Worm (Caenorhabditis elegans) whole organism, late embryonic: ENCODE results near the gene Y48A6B.7.

Source experiments
- K02D7.2 ChIP-seq: sonication (generic microtip); optimal IDR thresholded peaks from 2 replicates; lab custom pipeline; 2017; ENCODE audit warnings: mild to moderate bottlenecking, missing genetic modification characterization, missing compliant biosample characterization
- ceh-14 ChIP-seq: sonication (generic microtip); optimal IDR thresholded peaks from 2 replicates; lab custom pipeline; 2016; ENCODE audit warnings: missing genotype, missing genetic modification characterization, missing compliant biosample characterization
- ceh-18 ChIP-seq: sonication (generic microtip); optimal IDR thresholded peaks from 2 replicates; lab custom pipeline; 2016; ENCODE audit warnings: missing genetic modification characterization, missing compliant biosample characterization
- ceh-19 ChIP-seq: fragments of 200-800 bp; sonication (Bioruptor generic); optimal IDR thresholded peaks from 2 replicates; lab custom pipeline; 2018; ENCODE audit warnings: mild to moderate bottlenecking, missing genetic modification characterization, missing compliant biosample characterization
- ceh-2 ChIP-seq: sonication (generic microtip); optimal IDR thresholded peaks from 2 replicates; lab custom pipeline; 2016; ENCODE audit warnings: missing genotype, missing genetic modification characterization, missing compliant biosample characterization
- ceh-24 ChIP-seq: sonication (generic microtip); optimal IDR thresholded peaks from 2 replicates; lab custom pipeline; 2016; ENCODE audit warnings: mild to moderate bottlenecking, missing genetic modification characterization, missing compliant biosample characterization
- ceh-30 ChIP-seq: fragments of 150-350 bp; optimal IDR thresholded peaks from 2 replicates; lab custom pipeline; 2014; ENCODE audit warnings: missing biosample characterization, missing genetic modification characterization
- ceh-34 ChIP-seq: sonication (generic microtip); optimal IDR thresholded peaks from 2 replicates; lab custom pipeline; 2016; ENCODE audit warnings: mild to moderate bottlenecking, missing genetic modification characterization, missing compliant biosample characterization
- ceh-45 ChIP-seq: fragments of 200-800 bp; sonication (Bioruptor generic); IDR thresholded peaks from 2 replicates; pipeline ENCODE4 v1.3.6; 2022; ENCODE audit warnings: missing genetic modification reagents, missing genetic modification characterization, missing compliant biosample characterization
- ceh-48 ChIP-seq: sonication (generic microtip); optimal IDR thresholded peaks from 2 replicates; lab custom pipeline; 2016; ENCODE audit warnings: missing genetic modification characterization, inconsistent platforms, missing compliant biosample characterization
- ceh-9 ChIP-seq: sonication (generic microtip); optimal IDR thresholded peaks from 2 replicates; lab custom pipeline; 2016; ENCODE audit warnings: mild to moderate bottlenecking, missing genetic modification characterization, inconsistent platforms, missing compliant biosample characterization
- che-1 ChIP-seq: sonication (generic microtip); optimal IDR thresholded peaks from 2 replicates; lab custom pipeline; 2016; ENCODE audit warnings: mild to moderate bottlenecking, missing genetic modification characterization, missing compliant biosample characterization
- dmd-4 ChIP-seq: sonication (generic microtip); optimal IDR thresholded peaks from 2 replicates; lab custom pipeline; 2016; ENCODE audit warnings: borderline replicate concordance, missing genetic modification characterization, missing compliant biosample characterization
- dve-1 ChIP-seq: sonication (generic microtip); optimal IDR thresholded peaks from 2 replicates; lab custom pipeline; 2017; ENCODE audit warnings: antibody characterized with exemption, mild to moderate bottlenecking, missing genetic modification characterization, missing compliant biosample characterization
- elt-2 ChIP-seq: sonication (generic microtip); optimal IDR thresholded peaks from 2 replicates; lab custom pipeline; 2016; ENCODE audit warnings: missing genetic modification reagents, missing genetic modification characterization, missing compliant biosample characterization
- elt-4 ChIP-seq: sonication (generic microtip); optimal IDR thresholded peaks from 2 replicates; lab custom pipeline; 2016; ENCODE audit warnings: missing genetic modification characterization, missing compliant biosample characterization
- ets-4 ChIP-seq: sonication (generic microtip); optimal IDR thresholded peaks from 2 replicates; lab custom pipeline; 2016; ENCODE audit warnings: missing genetic modification characterization, missing compliant biosample characterization
- fkh-10 ChIP-seq: fragments of 150-350 bp; optimal IDR thresholded peaks from 2 replicates; lab custom pipeline; 2014; ENCODE audit warnings: missing biosample characterization, missing genetic modification reagents, missing genetic modification characterization
- hlh-13 ChIP-seq: fragments of 200-800 bp; sonication (Bioruptor generic); optimal IDR thresholded peaks from 2 replicates; lab custom pipeline; 2018; ENCODE audit warnings: mild to moderate bottlenecking, missing genetic modification characterization, missing compliant biosample characterization
- lin-11 ChIP-seq: fragments of 200-800 bp; sonication (Bioruptor generic); optimal IDR thresholded peaks from 2 replicates; lab custom pipeline; 2018; ENCODE audit warnings: mild to moderate bottlenecking, missing genetic modification characterization, missing compliant biosample characterization
- madf-2 ChIP-seq: sonication (generic microtip); optimal IDR thresholded peaks from 2 replicates; lab custom pipeline; 2017; ENCODE audit warnings: missing genetic modification characterization, missing compliant biosample characterization
- mec-3 ChIP-seq: sonication (generic microtip); optimal IDR thresholded peaks from 2 replicates; lab custom pipeline; 2016; ENCODE audit warnings: borderline replicate concordance, missing genetic modification characterization, missing compliant biosample characterization
- nfya-1 ChIP-seq: sonication (generic microtip); optimal IDR thresholded peaks from 2 replicates; lab custom pipeline; 2017; ENCODE audit warnings: missing genetic modification characterization, mild to moderate bottlenecking, missing compliant biosample characterization, antibody characterized with exemption, moderate library complexity
- nhr-11 ChIP-seq: fragments of 150-350 bp; optimal IDR thresholded peaks from 2 replicates; lab custom pipeline; 2014; ENCODE audit warnings: missing biosample characterization, missing genetic modification characterization
- nhr-232 ChIP-seq: sonication (generic microtip); optimal IDR thresholded peaks from 2 replicates; lab custom pipeline; 2016; ENCODE audit warnings: missing genetic modification characterization, missing compliant biosample characterization
- npax-4 ChIP-seq: sonication (generic microtip); optimal IDR thresholded peaks from 2 replicates; lab custom pipeline; 2016; ENCODE audit warnings: missing genetic modification characterization, missing compliant biosample characterization
- odd-2 ChIP-seq: sonication (generic microtip); optimal IDR thresholded peaks from 2 replicates; lab custom pipeline; 2017; ENCODE audit warnings: antibody characterized with exemption, mild to moderate bottlenecking, missing genetic modification characterization, missing compliant biosample characterization
- pat-9 ChIP-seq: fragments of 200-800 bp; sonication (Bioruptor generic); optimal IDR thresholded peaks from 2 replicates; lab custom pipeline; 2018; ENCODE audit warnings: mild to moderate bottlenecking, missing genetic modification characterization, moderate library complexity, missing compliant biosample characterization
- pax-1 ChIP-seq: fragments of 150-350 bp; optimal IDR thresholded peaks from 2 replicates; lab custom pipeline; 2014; ENCODE audit warnings: missing biosample characterization, missing genetic modification characterization
- pha-2 ChIP-seq: sonication (generic microtip); optimal IDR thresholded peaks from 2 replicates; lab custom pipeline; 2017; ENCODE audit warnings: mild to moderate bottlenecking, missing genetic modification characterization, missing compliant biosample characterization
- pqm-1 ChIP-seq: sonication (generic microtip); optimal IDR thresholded peaks from 2 replicates; lab custom pipeline; 2016; ENCODE audit warnings: missing genetic modification characterization, missing compliant biosample characterization
- pros-1 ChIP-seq: fragments of 150-350 bp; optimal IDR thresholded peaks from 2 replicates; lab custom pipeline; 2014; ENCODE audit warnings: missing biosample characterization, missing genetic modification reagents, missing genetic modification characterization
- rnt-1 ChIP-seq: sonication (generic microtip); optimal IDR thresholded peaks from 2 replicates; lab custom pipeline; 2016; ENCODE audit warnings: missing genetic modification characterization, missing compliant biosample characterization
- sdc-2 ChIP-seq: sonication (generic microtip); optimal IDR thresholded peaks from 2 replicates; lab custom pipeline; 2016; ENCODE audit warnings: missing genotype, missing genetic modification characterization, missing compliant biosample characterization
- sox-2 ChIP-seq: fragments of 200-800 bp; sonication (Bioruptor generic); IDR thresholded peaks from 2 replicates; pipeline ENCODE4 v1.3.6; 2022; ENCODE audit warnings: missing genetic modification reagents, missing genetic modification characterization, missing compliant biosample characterization
- tbx-2 ChIP-seq: sonication (generic microtip); optimal IDR thresholded peaks from 2 replicates; lab custom pipeline; 2016; ENCODE audit warnings: missing genetic modification characterization, missing compliant biosample characterization
- tbx-7 ChIP-seq: sonication (generic microtip); optimal IDR thresholded peaks from 2 replicates; lab custom pipeline; 2016; ENCODE audit warnings: missing genotype, missing genetic modification characterization, missing compliant biosample characterization
- unc-3 ChIP-seq, 2 experiments: fragments of 200-800 bp in 1 of 2; sonication (Bioruptor generic) in 1 of 2; sonication (generic microtip) in 1 of 2; conservative IDR thresholded peaks in 1 of 2; optimal IDR thresholded peaks in 1 of 2; 2 replicates each; pipeline versions ENCODE4 v1.3.6 to Lab custom; 2016 to 2022; ENCODE audit warnings: missing compliant biosample characterization in 2 of 2, missing genetic modification characterization in 2 of 2, missing genetic modification reagents in 1 of 2
- unc-55 ChIP-seq: sonication (generic microtip); optimal IDR thresholded peaks from 2 replicates; lab custom pipeline; 2017; ENCODE audit warnings: missing biosample characterization, missing genetic modification reagents, missing genetic modification characterization
- unc-86 ChIP-seq: sonication (generic microtip); optimal IDR thresholded peaks from 2 replicates; lab custom pipeline; 2016; ENCODE audit warnings: missing genetic modification characterization, missing compliant biosample characterization

Y48A6B.7 gene

DNA sequence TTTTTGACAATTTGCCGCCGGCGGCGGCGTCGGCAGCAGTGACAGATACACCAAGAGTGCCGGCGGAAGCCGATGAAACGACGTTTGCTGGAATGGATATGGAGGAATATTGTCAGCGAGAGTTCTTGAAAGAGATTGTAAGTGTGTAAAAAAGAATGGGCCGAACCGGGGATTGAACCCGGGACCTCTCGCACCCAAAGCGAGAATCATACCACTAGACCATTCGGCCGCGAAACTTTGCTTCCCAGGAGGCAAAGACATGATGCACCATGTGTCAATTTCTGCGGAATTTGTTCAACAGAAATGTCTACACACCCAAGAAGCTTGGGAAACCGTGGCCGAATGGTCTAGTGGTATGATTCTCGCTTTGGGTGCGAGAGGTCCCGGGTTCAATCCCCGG, 40.3 kb upstream of the Y48A6B.7 start:
- TF ChIP-seq K02D7.2 (tag; lab: Kevin White, UChicago) (no peak), npax-4 (no peak), ceh-14 (tag; lab: Kevin White, UChicago) (no peak), pros-1 (no peak), odd-2 (tag; lab: Kevin White, UChicago) (no peak), nfya-1 (peak; percentile 48), madf-2 (tag; lab: Kevin White, UChicago) (no peak), unc-55 (GFP tag; lab: Kevin White, UChicago) (no peak), ceh-19 (GFP tag; lab: Kevin White, UChicago) (peak; percentile 23), hlh-13 (GFP tag; lab: Kevin White, UChicago) (no peak), elt-2 (tag; lab: Kevin White, UChicago) (peak; percentile 26), ceh-30 (tag; lab: Kevin White, UChicago) (no peak), ceh-48 (tag; lab: Kevin White, UChicago) (no peak), ceh-34 (tag; lab: Kevin White, UChicago) (no peak), unc-3 (GFP tag; conservative IDR thresholded peaks at IDR 0.05; lab: Robert Waterston, UW) (0 out of 2 replicates have a peak, but pooled peaks have one; percentile 26), unc-3 (tag; optimal IDR thresholded peaks at IDR 0.05; lab: Kevin White, UChicago) (no peak), elt-4 (no peak), pat-9 (tag; lab: Kevin White, UChicago) (no peak), dve-1 (tag; lab: Kevin White, UChicago) (peak; percentile 80), mec-3 (no peak), lin-11 (tag; lab: Kevin White, UChicago) (no peak), fkh-10 (no peak), tbx-2 (tag; lab: Kevin White, UChicago) (peak; percentile 5), ceh-18 (tag; lab: Kevin White, UChicago) (peak; percentile 5), dmd-4 (tag; lab: Kevin White, UChicago) (no peak), unc-86 (no peak), pax-1 (tag; lab: Kevin White, UChicago) (no peak), pqm-1 (tag; lab: Kevin White, UChicago) (no peak)
- TF ChIP-seq, all 69 proteins: peak for 7

DNA sequence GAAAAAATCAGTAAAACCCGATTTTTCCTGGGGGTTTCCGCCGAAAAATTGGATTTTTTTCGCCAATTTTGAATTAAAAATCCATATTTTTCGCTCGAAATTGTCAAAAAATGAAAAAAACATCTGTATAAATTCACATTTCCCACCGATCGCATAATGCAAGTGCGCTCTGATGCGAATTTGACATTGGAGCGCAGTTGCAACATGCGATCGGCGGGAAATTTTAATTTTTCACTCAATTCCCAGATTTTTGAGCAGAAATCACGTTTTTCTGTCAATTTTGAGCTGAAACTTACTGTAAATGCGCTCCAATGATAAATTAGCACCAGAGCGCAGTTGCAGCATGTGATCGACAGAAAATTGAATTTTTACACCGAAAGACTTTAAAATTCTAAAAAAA, 38.2 kb upstream of the Y48A6B.7 start:
- TF ChIP-seq unc-3 (GFP tag; conservative IDR thresholded peaks at IDR 0.05; lab: Robert Waterston, UW), result no peak
- no peak for TF ChIP-seq unc-3 (tag; optimal IDR thresholded peaks at IDR 0.05; lab: Kevin White, UChicago)
- TF ChIP-seq rnt-1, result no peak
- TF ChIP-seq madf-2 (tag; lab: Kevin White, UChicago), result no peak
- TF ChIP-seq ceh-48 (tag; lab: Kevin White, UChicago), result no peak
- TF ChIP-seq ceh-34 (tag; lab: Kevin White, UChicago), result no peak
- no peak for TF ChIP-seq ceh-2 (tag; lab: Kevin White, UChicago)
- TF ChIP-seq ets-4 (tag; lab: Kevin White, UChicago), result no peak
- no peak for TF ChIP-seq tbx-7
- TF ChIP-seq ceh-24 (tag; lab: Kevin White, UChicago), result no peak
- no peak for TF ChIP-seq sox-2 (GFP tag; lab: Robert Waterston, UW)
- TF ChIP-seq sdc-2 (tag; lab: Kevin White, UChicago), result no peak
- no peak for TF ChIP-seq nhr-11 (tag; lab: Kevin White, UChicago)
- TF ChIP-seq pha-2 (tag; lab: Kevin White, UChicago), result no peak
- no peak for TF ChIP-seq ceh-45 (GFP tag; lab: Robert Waterston, UW)
- no peak for TF ChIP-seq elt-4
- TF ChIP-seq ceh-9 (tag; lab: Kevin White, UChicago), result no peak
- TF ChIP-seq pqm-1 (tag; lab: Kevin White, UChicago), result no peak
- TF ChIP-seq dve-1 (tag; lab: Kevin White, UChicago), result no peak

DNA sequence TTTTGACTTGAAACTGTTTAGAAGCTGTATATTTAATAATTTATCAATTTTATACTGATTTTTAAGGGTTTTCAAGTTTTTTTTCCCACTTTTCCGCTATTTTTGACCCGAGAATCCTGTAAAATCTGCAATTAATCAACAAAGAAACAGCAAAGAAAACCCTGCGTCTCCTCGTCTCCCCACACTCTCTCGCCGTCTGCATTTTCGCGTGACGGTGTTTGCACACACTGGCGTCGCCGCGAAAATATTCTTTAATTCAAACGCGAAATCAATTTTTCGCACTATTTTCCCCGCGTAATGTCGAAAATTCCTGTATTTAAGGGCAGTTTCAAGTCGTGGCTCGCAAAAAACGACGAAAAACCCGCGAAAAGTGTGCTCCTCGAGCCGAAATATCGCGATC, 36.9 kb upstream of the Y48A6B.7 start, which contains the start of gene rsa-2:
Gene rsa-2, plus strand, starts transcription at position 221 of the 400 bp plus-strand sequence.
- TF ChIP-seq elt-2 (tag; lab: Kevin White, UChicago), result peak; percentile 34
- no peak for TF ChIP-seq ceh-48 (tag; lab: Kevin White, UChicago)
- no peak for TF ChIP-seq pat-9 (tag; lab: Kevin White, UChicago)
- peak; percentile 24 for TF ChIP-seq nfya-1
- TF ChIP-seq unc-86, result no peak
- no peak for TF ChIP-seq nhr-232
- no peak for TF ChIP-seq che-1 (tag; lab: Kevin White, UChicago)
- no peak for TF ChIP-seq ceh-19 (GFP tag; lab: Kevin White, UChicago)
- peak; percentile 21 for TF ChIP-seq tbx-2 (tag; lab: Kevin White, UChicago)
- no peak for TF ChIP-seq nhr-11 (tag; lab: Kevin White, UChicago)
- peak; percentile 20 for TF ChIP-seq ceh-30 (tag; lab: Kevin White, UChicago)
